Worm (Caenorhabditis elegans) whole organism, young adult: ENCODE results near the gene scl-1.
A peak's percentile ranks its signal among the peaks of the same experiment; 100 is the strongest.

Experiments used
- B0035.1 ChIP-seq: sonication (generic microtip); optimal IDR thresholded peaks from 2 replicates; lab custom pipeline; 2016; ENCODE audit warnings: missing genetic modification characterization, mild to moderate bottlenecking, missing compliant biosample characterization, missing genotype, missing genetic modification reagents
- B0336.3 ChIP-seq: fragments of 200-800 bp; sonication (Bioruptor generic); IDR thresholded peaks from 2 replicates; pipeline ENCODE4 v1.3.6; 2022; ENCODE audit warnings: missing genetic modification characterization, missing compliant biosample characterization
- F33H1.4 ChIP-seq: fragments of 200-800 bp; sonication (Bioruptor generic); IDR thresholded peaks from 2 replicates; pipeline ENCODE4 v1.3.6; 2022; ENCODE audit warnings: missing genetic modification reagents, missing genetic modification characterization, missing compliant biosample characterization
- K11D2.4 ChIP-seq: fragments of 200-800 bp; sonication (Bioruptor generic); IDR thresholded peaks from 2 replicates; pipeline ENCODE4 v1.3.6; 2022; ENCODE audit warnings: missing genetic modification reagents, missing genetic modification characterization, missing compliant biosample characterization
- T07F8.4 ChIP-seq: sonication (generic microtip); optimal IDR thresholded peaks from 2 replicates; lab custom pipeline; 2016; ENCODE audit warnings: mild to moderate bottlenecking, missing genetic modification characterization, moderate library complexity, missing compliant biosample characterization
- T26A5.8 ChIP-seq: sonication (generic microtip); optimal IDR thresholded peaks from 2 replicates; lab custom pipeline; 2016; ENCODE audit warnings: missing genetic modification characterization, missing compliant biosample characterization
- Y67H2A.10 ChIP-seq: fragments of 200-800 bp; sonication (Bioruptor generic); conservative IDR thresholded peaks from 2 replicates; pipeline ENCODE4 v1.3.6; 2022; ENCODE audit warnings: missing genetic modification reagents, missing genetic modification characterization, missing compliant biosample characterization
- Y79H2A.3 ChIP-seq: fragments of 200-800 bp; sonication (Bioruptor generic); conservative IDR thresholded peaks from 2 replicates; pipeline ENCODE4 v1.3.6; 2022; ENCODE audit warnings: missing genetic modification reagents, missing genetic modification characterization, missing compliant biosample characterization
- Y95B8A.8 ChIP-seq: fragments of 200-800 bp; sonication (Bioruptor generic); IDR thresholded peaks from 2 replicates; pipeline ENCODE4 v1.3.6; 2022; ENCODE audit warnings: missing genetic modification reagents, missing genetic modification characterization, missing compliant biosample characterization
- ZK185.1 ChIP-seq: sonication (generic microtip); optimal IDR thresholded peaks from 2 replicates; lab custom pipeline; 2016; ENCODE audit warnings: mild to moderate bottlenecking, missing genetic modification characterization, missing compliant biosample characterization; ENCODE audit not compliant: poor library complexity, severe bottlenecking
- atf-7 ChIP-seq: sonication (generic microtip); optimal IDR thresholded peaks from 2 replicates; lab custom pipeline; 2017; ENCODE audit warnings: mild to moderate bottlenecking, missing genetic modification characterization, missing compliant biosample characterization
- ccch-3 ChIP-seq: fragments of 200-800 bp; sonication (Bioruptor generic); optimal IDR thresholded peaks from 2 replicates; lab custom pipeline; 2018; ENCODE audit warnings: mild to moderate bottlenecking, missing genetic modification characterization, missing compliant biosample characterization
- cebp-2 ChIP-seq: fragments of 200-800 bp; sonication (Bioruptor generic); IDR thresholded peaks from 2 replicates; pipeline ENCODE4 v1.3.6; 2022; ENCODE audit warnings: missing genetic modification characterization, missing compliant biosample characterization
- ceh-100 ChIP-seq: fragments of 200-800 bp; sonication (Bioruptor generic); IDR thresholded peaks from 2 replicates; pipeline ENCODE4 v1.3.6; 2022; ENCODE audit warnings: missing genetic modification reagents, missing genetic modification characterization, missing compliant biosample characterization
- ceh-27 ChIP-seq: fragments of 200-800 bp; sonication (Bioruptor generic); optimal IDR thresholded peaks from 2 replicates; lab custom pipeline; 2018; ENCODE audit warnings: mild to moderate bottlenecking, missing genetic modification characterization, moderate library complexity, missing compliant biosample characterization
- ceh-40 ChIP-seq: fragments of 200-800 bp; sonication (Bioruptor generic); IDR thresholded peaks from 2 replicates; pipeline ENCODE4 v1.3.6; 2022; ENCODE audit warnings: missing genetic modification characterization, missing compliant biosample characterization
- ceh-91 ChIP-seq: fragments of 200-800 bp; sonication (Bioruptor generic); IDR thresholded peaks from 2 replicates; pipeline ENCODE4 v1.3.6; 2022; ENCODE audit warnings: missing genetic modification reagents, missing genetic modification characterization, missing compliant biosample characterization
- dox-1 ChIP-seq: fragments of 200-800 bp; sonication (Bioruptor generic); IDR thresholded peaks from 2 replicates; pipeline ENCODE4 v1.3.6; 2022; ENCODE audit warnings: missing genetic modification reagents, missing genetic modification characterization, missing compliant biosample characterization
- dpl-1 ChIP-seq: fragments of 150-350 bp; optimal IDR thresholded peaks from 2 replicates; lab custom pipeline; 2014; ENCODE audit warnings: missing biosample characterization, missing genetic modification reagents, missing genetic modification characterization
- efl-1 ChIP-seq: fragments of 150-350 bp; optimal IDR thresholded peaks from 2 replicates; lab custom pipeline; 2014; ENCODE audit warnings: missing biosample characterization, missing genetic modification reagents, missing genetic modification characterization
- egl-44 ChIP-seq: fragments of 200-800 bp; sonication (Bioruptor generic); IDR thresholded peaks from 2 replicates; pipeline ENCODE4 v1.3.6; 2022; ENCODE audit warnings: missing genetic modification reagents, missing genetic modification characterization, missing compliant biosample characterization
- ekl-4 ChIP-seq: fragments of 200-800 bp; sonication (Bioruptor generic); IDR thresholded peaks from 2 replicates; pipeline ENCODE4 v1.3.6; 2022; ENCODE audit warnings: missing genetic modification reagents, missing genetic modification characterization, missing compliant biosample characterization
- ets-4 ChIP-seq: fragments of 200-800 bp; sonication (Bioruptor generic); optimal IDR thresholded peaks from 2 replicates; lab custom pipeline; 2018; ENCODE audit warnings: mild to moderate bottlenecking, missing genetic modification characterization, missing compliant biosample characterization
- gei-17 ChIP-seq: fragments of 200-800 bp; sonication (Bioruptor generic); optimal IDR thresholded peaks from 2 replicates; lab custom pipeline; 2018; ENCODE audit warnings: mild to moderate bottlenecking, missing genetic modification characterization, missing compliant biosample characterization
- hlh-26 ChIP-seq: fragments of 200-800 bp; sonication (Bioruptor generic); conservative IDR thresholded peaks from 2 replicates; pipeline ENCODE4 v1.3.6; 2022; ENCODE audit warnings: missing genetic modification reagents, missing genetic modification characterization, missing compliant biosample characterization
- let-526 ChIP-seq: fragments of 200-800 bp; sonication (Bioruptor generic); IDR thresholded peaks from 2 replicates; pipeline ENCODE4 v1.3.6; 2022; ENCODE audit warnings: missing genetic modification reagents, missing genetic modification characterization, missing compliant biosample characterization
- let-607 ChIP-seq, 2 experiments: fragments of 200-800 bp in 1 of 2; sonication (Bioruptor generic) in 1 of 2; sonication (generic microtip) in 1 of 2; optimal IDR thresholded peaks; 2 replicates each; lab custom pipeline; 2016 to 2018; ENCODE audit warnings: mild to moderate bottlenecking in 2 of 2, missing compliant biosample characterization in 2 of 2, missing genetic modification characterization in 2 of 2, moderate library complexity in 2 of 2, missing genotype in 1 of 2
- lir-1 ChIP-seq: fragments of 200-800 bp; sonication (Bioruptor generic); conservative IDR thresholded peaks from 2 replicates; pipeline ENCODE4 v1.3.6; 2022; ENCODE audit warnings: missing genetic modification reagents, missing genetic modification characterization, missing compliant biosample characterization
- lsl-1 ChIP-seq: fragments of 200-800 bp; sonication (Bioruptor generic); optimal IDR thresholded peaks from 2 replicates; lab custom pipeline; 2018; ENCODE audit warnings: mild to moderate bottlenecking, missing genetic modification characterization, moderate library complexity, missing compliant biosample characterization
- madf-6 ChIP-seq: fragments of 200-800 bp; sonication (Bioruptor generic); IDR thresholded peaks from 2 replicates; pipeline ENCODE4 v1.3.6; 2022; ENCODE audit warnings: missing genetic modification reagents, missing genetic modification characterization, missing compliant biosample characterization
- madf-8 ChIP-seq: fragments of 200-800 bp; sonication (Bioruptor generic); conservative IDR thresholded peaks from 2 replicates; pipeline ENCODE4 v1.3.6; 2022; ENCODE audit warnings: missing genetic modification reagents, missing genetic modification characterization, missing compliant biosample characterization
- nfya-2 ChIP-seq: fragments of 200-800 bp; sonication (Bioruptor generic); IDR thresholded peaks from 2 replicates; pipeline ENCODE4 v1.3.6; 2022; ENCODE audit warnings: missing genetic modification reagents, missing genetic modification characterization, missing compliant biosample characterization
- nhr-120 ChIP-seq: fragments of 200-800 bp; sonication (Bioruptor generic); IDR thresholded peaks from 2 replicates; pipeline ENCODE4 v1.3.6; 2022; ENCODE audit warnings: missing genetic modification characterization, missing compliant biosample characterization
- nhr-80 ChIP-seq: sonication (generic microtip); optimal IDR thresholded peaks from 2 replicates; lab custom pipeline; 2016; ENCODE audit warnings: missing genetic modification characterization, missing compliant biosample characterization
- pha-4 ChIP-seq: fragments of 150-350 bp; sonication (generic microtip); optimal IDR thresholded peaks from 2 replicates; lab custom pipeline; 2014; ENCODE audit warnings: missing biosample characterization, missing genetic modification reagents, missing genetic modification characterization
- snpc-1.1 ChIP-seq: sonication (generic microtip); optimal IDR thresholded peaks from 2 replicates; lab custom pipeline; 2017; ENCODE audit warnings: missing genetic modification characterization, mild to moderate bottlenecking, missing compliant biosample characterization, antibody characterized with exemption, moderate library complexity, missing genotype, missing genetic modification reagents; ENCODE audit not compliant: insufficient read depth
- tbx-9 ChIP-seq: sonication (generic microtip); optimal IDR thresholded peaks from 2 replicates; lab custom pipeline; 2016; ENCODE audit warnings: borderline replicate concordance, missing genetic modification characterization, inconsistent platforms, missing compliant biosample characterization
- unc-62 ChIP-seq: fragments of 150-350 bp; optimal IDR thresholded peaks from 2 replicates; lab custom pipeline; 2014; ENCODE audit warnings: missing biosample characterization, missing genetic modification reagents, missing genetic modification characterization
- zim-3 ChIP-seq: sonication (generic microtip); optimal IDR thresholded peaks from 2 replicates; lab custom pipeline; 2017; ENCODE audit warnings: mild to moderate bottlenecking, missing genetic modification characterization, moderate library complexity, missing compliant biosample characterization

The scl-1 gene

DNA sequence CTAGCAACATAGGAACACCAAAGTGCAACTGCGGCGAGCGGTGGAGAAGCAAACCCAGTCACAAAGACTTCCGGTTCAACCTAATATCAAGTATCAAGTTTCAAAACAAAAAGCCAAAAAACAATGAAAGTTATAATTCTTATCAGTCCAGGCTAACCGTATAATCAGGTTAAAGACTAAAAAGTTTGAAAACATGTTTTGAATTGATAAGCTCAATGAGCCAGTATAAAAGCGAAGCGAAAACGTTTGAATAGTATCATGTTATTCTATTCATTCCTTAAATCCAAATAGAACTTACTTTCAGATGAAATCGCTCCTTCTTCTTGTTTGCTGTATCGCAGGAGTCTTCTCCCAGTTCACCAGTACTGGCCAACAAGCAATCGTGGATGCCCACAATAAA is 5.1 kb upstream of the scl-1 start, which contains the start of gene scl-11:
Gene scl-11, plus strand, starts transcription at position 301 of the 400 bp plus-strand sequence.
- TF ChIP-seq hlh-26 (GFP tag; lab: Robert Waterston, UW) (no peak), cebp-2 (GFP tag; lab: Robert Waterston, UW) (no peak), madf-8 (GFP tag; lab: Robert Waterston, UW) (no peak), nfya-2 (GFP tag; lab: Robert Waterston, UW) (no peak), ccch-3 (GFP tag; lab: Kevin White, UChicago) (no peak), T26A5.8 (tag; lab: Kevin White, UChicago) (no peak), let-607 (tag; optimal IDR thresholded peaks at IDR 0.05; lab: Kevin White, UChicago) (no peak), nhr-120 (no peak), atf-7 (tag; lab: Kevin White, UChicago) (no peak), ceh-91 (GFP tag; lab: Robert Waterston, UW) (no peak), lir-1 (no peak), B0035.1 (tag; lab: Kevin White, UChicago) (no peak), T07F8.4 (tag; lab: Kevin White, UChicago) (no peak), dpl-1 (no peak), ceh-40 (GFP tag; lab: Robert Waterston, UW) (no peak), Y67H2A.10 (GFP tag; lab: Robert Waterston, UW) (no peak)

DNA sequence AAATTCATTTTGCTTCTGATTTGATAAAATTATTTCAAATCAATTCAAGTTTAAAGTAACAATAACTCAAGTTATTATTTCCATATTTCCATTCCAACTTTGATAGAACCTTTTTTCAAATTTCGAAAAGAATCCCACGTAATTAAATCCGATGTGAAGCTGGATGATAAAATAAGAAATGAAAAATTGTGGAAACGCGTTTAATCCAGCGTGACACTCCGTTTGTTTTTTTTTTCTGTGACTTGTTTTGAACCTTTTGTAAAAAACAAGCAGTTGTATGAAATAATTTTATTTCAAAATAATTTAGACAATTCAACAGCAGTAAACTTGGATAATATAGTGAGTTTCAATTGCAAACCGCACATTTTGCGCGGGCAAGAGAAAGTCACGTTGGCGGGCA is 3.6 kb upstream of the scl-1 start, which contains the start of gene F49E11.7:
Gene F49E11.7, plus strand, starts transcription at position 301 of the 400 bp plus-strand sequence.
- no peak for TF ChIP-seq Y95B8A.8 (GFP tag; lab: Robert Waterston, UW)
- TF ChIP-seq ceh-100 (GFP tag; lab: Robert Waterston, UW): no peak
- no peak for TF ChIP-seq F33H1.4
- no peak for TF ChIP-seq lsl-1
- TF ChIP-seq ekl-4 (GFP tag; lab: Robert Waterston, UW): no peak
- TF ChIP-seq snpc-1.1 (tag; lab: Kevin White, UChicago): no peak
- no peak for TF ChIP-seq unc-62 (GFP tag; lab: Kevin White, UChicago)
- TF ChIP-seq ets-4 (GFP tag; lab: Kevin White, UChicago): no peak
- TF ChIP-seq madf-6 (GFP tag; lab: Robert Waterston, UW): no peak
- TF ChIP-seq ceh-27 (GFP tag; lab: Kevin White, UChicago): no peak
- no peak for TF ChIP-seq efl-1
- TF ChIP-seq dpl-1: no peak
- no peak for TF ChIP-seq gei-17 (GFP tag; lab: Kevin White, UChicago)
- no peak for TF ChIP-seq ZK185.1 (tag; lab: Kevin White, UChicago)
- no peak for TF ChIP-seq T07F8.4 (tag; lab: Kevin White, UChicago)
- TF ChIP-seq let-526 (GFP tag; lab: Robert Waterston, UW): no peak
- TF ChIP-seq B0336.3 (GFP tag; lab: Robert Waterston, UW): no peak
- TF ChIP-seq, all 124 proteins: peak for 0

DNA sequence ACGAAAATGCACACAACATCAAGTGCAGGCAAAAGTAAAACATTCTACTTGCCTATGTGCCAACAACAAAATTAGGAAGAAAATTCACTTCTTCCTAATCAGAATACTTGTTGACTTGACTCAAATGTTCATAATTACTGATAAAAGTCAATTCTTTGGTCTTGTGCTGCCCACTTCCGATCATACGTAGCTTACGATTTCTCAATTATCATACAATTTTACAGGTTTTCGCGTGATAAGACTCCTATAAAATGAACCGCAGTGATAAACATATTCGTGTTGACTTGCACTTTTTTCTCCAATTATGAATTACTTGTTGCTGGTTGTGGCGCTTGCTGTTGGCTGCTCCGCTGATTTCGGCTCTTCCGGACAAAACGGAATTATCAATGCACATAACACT is 1.3 kb downstream of the scl-1 start, which contains the start of gene scl-2:
Gene scl-2, plus strand, starts transcription at position 293 of the 400 bp plus-strand sequence.
- TF ChIP-seq nhr-80 (tag; lab: Kevin White, UChicago) (peak; percentile 80), pha-4 (tag; lab: Kevin White, UChicago) (peak; percentile 74), dox-1 (GFP tag; lab: Robert Waterston, UW) (peak; percentile 15; the same call in 1 of the 2 replicates), snpc-1.1 (tag; lab: Kevin White, UChicago) (no peak)

DNA sequence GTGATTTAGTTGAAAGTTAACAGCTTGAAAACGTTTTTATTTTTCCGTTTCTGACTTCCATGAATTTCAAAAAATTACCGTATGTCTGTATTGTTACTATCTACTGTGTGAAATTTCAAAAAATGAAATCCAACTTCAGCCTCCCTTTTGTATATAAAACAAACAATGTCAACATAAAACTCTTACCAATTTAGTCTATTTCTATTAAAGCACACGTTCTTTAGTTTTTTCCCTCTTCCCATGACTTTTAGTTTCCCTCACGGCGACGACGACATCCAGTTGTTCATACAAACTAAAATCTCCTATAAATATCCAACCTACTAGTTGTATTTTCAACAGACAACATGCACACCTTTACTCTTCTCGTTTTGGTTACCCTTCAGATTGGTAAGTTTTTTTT is 3.2 kb downstream of the scl-1 start, which contains the start of gene scl-3:
Gene scl-3, plus strand, starts transcription at position 301 of the 400 bp plus-strand sequence.
- TF ChIP-seq zim-3 (no peak), egl-44 (GFP tag; lab: Robert Waterston, UW) (no peak), K11D2.4 (no peak), Y79H2A.3 (GFP tag; lab: Robert Waterston, UW) (no peak), tbx-9 (tag; lab: Kevin White, UChicago) (no peak)
